Fruit fly (Drosophila melanogaster) whole organism: ENCODE measurements around the gene fz.

Source experiments
- CG8478 ChIP-seq: fragments of >200 bp; optimal IDR thresholded peaks from 2 replicates; lab custom pipeline; 2018; ENCODE audit warnings: inconsistent platforms
- Dll ChIP-seq: fragments of >200 bp; optimal IDR thresholded peaks from 2 replicates; lab custom pipeline; 2017
- EcR ChIP-seq, 2 experiments: fragments of >200 bp; optimal IDR thresholded peaks; 2 replicates each; lab custom pipeline; 2017; ENCODE audit warnings: missing biosample characterization in 2 of 2, missing genetic modification characterization in 2 of 2, missing genetic modification reagents in 2 of 2
- usp ChIP-seq: fragments of >200 bp; optimal IDR thresholded peaks from 2 replicates; lab custom pipeline; 2017; ENCODE audit warnings: missing biosample characterization, missing genetic modification characterization, mixed read lengths

DNA sequence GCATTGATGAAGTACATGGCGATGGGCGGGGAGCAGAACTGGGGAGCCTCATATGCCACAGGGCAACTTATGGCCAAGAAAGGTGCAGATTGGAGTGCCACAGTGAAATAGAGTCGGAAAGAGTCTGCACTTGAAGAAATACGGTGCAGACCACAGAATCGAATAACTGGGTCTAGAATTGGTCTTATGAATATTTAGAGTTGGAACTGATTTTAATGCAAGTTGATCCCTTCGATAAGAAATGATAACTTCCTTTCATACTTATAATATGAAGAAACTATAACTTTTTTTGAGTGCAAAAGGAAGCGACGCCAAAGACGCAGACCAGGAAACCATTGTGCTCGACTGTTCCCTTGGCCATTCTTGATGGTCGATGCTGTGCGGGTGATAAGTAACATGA is 100.4 kb downstream of the fz start:
- TF ChIP-seq usp (GFP tag; lab: Kevin White, UChicago) (no peak), CG8478 (lab: Kevin White, UChicago) (no peak), Dll (no peak), EcR (GFP tag; optimal IDR thresholded peaks at IDR 0.05; lab: Kevin White, UChicago) (no peak)
